Fruit fly (Drosophila melanogaster) whole organism, prepupa: Measurements from ENCODE around the gene CG5160.

ENCODE experiments used
- CG10631 ChIP-seq: fragments of 200-800 bp; sonication (Bioruptor generic); optimal IDR thresholded peaks from 2 replicates; lab custom pipeline; 2016; ENCODE audit warnings: missing biosample characterization, missing genetic modification characterization
- CG11294 ChIP-seq: fragments of 200-800 bp; sonication (Bioruptor generic); IDR thresholded peaks from 2 replicates; pipeline ENCODE4 v1.3.6; 2022; ENCODE audit warnings: missing biosample characterization, missing genetic modification characterization
- CG11762 ChIP-seq: fragments of 200-800 bp; sonication (Bioruptor generic); optimal IDR thresholded peaks from 3 replicates; lab custom pipeline; 2016; ENCODE audit warnings: missing biosample characterization, missing genetic modification characterization; ENCODE audit not compliant: insufficient read depth
- CG15336 ChIP-seq: fragments of 200-800 bp; sonication (Bioruptor generic); IDR thresholded peaks from 2 replicates; pipeline ENCODE4 v1.3.6; 2022; ENCODE audit warnings: missing biosample characterization, missing genetic modification characterization
- CG3032 ChIP-seq: fragments of 200-800 bp; optimal IDR thresholded peaks from 2 replicates; lab custom pipeline; 2019; ENCODE audit warnings: missing biosample characterization, mild to moderate bottlenecking, missing genetic modification characterization, moderate library complexity
- CG31627 ChIP-seq: fragments of 200-800 bp; sonication (Bioruptor generic); optimal IDR thresholded peaks from 3 replicates; lab custom pipeline; 2016; ENCODE audit warnings: missing biosample characterization, missing genetic modification characterization
- CG32006 ChIP-seq: fragments of 200-800 bp; sonication (Bioruptor generic); optimal IDR thresholded peaks from 3 replicates; lab custom pipeline; 2017; ENCODE audit warnings: missing biosample characterization, mild to moderate bottlenecking, missing genetic modification characterization
- CG34406 ChIP-seq: fragments of 200-800 bp; sonication (Bioruptor generic); optimal IDR thresholded peaks from 3 replicates; lab custom pipeline; 2016; ENCODE audit warnings: missing biosample characterization, missing genetic modification characterization
- CG3919 ChIP-seq: fragments of 200-800 bp; sonication (Bioruptor generic); optimal IDR thresholded peaks from 3 replicates; lab custom pipeline; 2016; ENCODE audit warnings: missing biosample characterization, missing genetic modification characterization
- CG4318 ChIP-seq: fragments of 200-800 bp; sonication (Bioruptor generic); optimal IDR thresholded peaks from 3 replicates; lab custom pipeline; 2017; ENCODE audit warnings: missing biosample characterization, mild to moderate bottlenecking, missing genetic modification characterization
- CG6808 ChIP-seq: fragments of 200-800 bp; sonication (Bioruptor generic); optimal IDR thresholded peaks from 3 replicates; lab custom pipeline; 2017; ENCODE audit warnings: missing biosample characterization, missing genetic modification characterization, mild to moderate bottlenecking, moderate library complexity, missing genetic modification reagents
- CG6854 ChIP-seq: fragments of 200-800 bp; sonication (Bioruptor generic); optimal IDR thresholded peaks from 2 replicates; lab custom pipeline; 2017; ENCODE audit warnings: missing biosample characterization, mild to moderate bottlenecking, missing genetic modification characterization
- CG8119 ChIP-seq: fragments of 200-800 bp; sonication (Bioruptor generic); IDR thresholded peaks from 3 replicates; pipeline ENCODE4 v1.3.6; 2022; ENCODE audit warnings: missing biosample characterization, missing genetic modification characterization
- CG9139 ChIP-seq: fragments of 200-800 bp; sonication (Bioruptor generic); optimal IDR thresholded peaks from 3 replicates; lab custom pipeline; 2017; ENCODE audit warnings: missing biosample characterization, mild to moderate bottlenecking, missing genetic modification characterization
- Eip75B ChIP-seq: fragments of 200-800 bp; sonication (Bioruptor generic); optimal IDR thresholded peaks from 3 replicates; lab custom pipeline; 2016; ENCODE audit warnings: missing biosample characterization, missing genetic modification characterization
- Eip78C ChIP-seq: fragments of 200-800 bp; sonication (Bioruptor generic); peaks from one replicate; lab custom pipeline; 2016; ENCODE audit warnings: missing biosample characterization, missing genetic modification characterization
- Eip93F ChIP-seq: fragments of 200-800 bp; sonication (Bioruptor generic); optimal IDR thresholded peaks from 2 replicates; lab custom pipeline; 2016; ENCODE audit warnings: missing biosample characterization, mild to moderate bottlenecking, missing genetic modification characterization
- Ets96B ChIP-seq: fragments of 200-800 bp; optimal IDR thresholded peaks from 2 replicates; lab custom pipeline; 2019; ENCODE audit warnings: missing biosample characterization, mild to moderate bottlenecking, missing genetic modification characterization, moderate library complexity
- Gug ChIP-seq: fragments of 200-800 bp; sonication (Bioruptor generic); IDR thresholded peaks from 2 replicates; pipeline ENCODE4 v1.3.6; 2022; ENCODE audit warnings: missing biosample characterization, missing genetic modification characterization
- Hr4 ChIP-seq: fragments of 200-800 bp; sonication (Bioruptor generic); optimal IDR thresholded peaks from 3 replicates; lab custom pipeline; 2016; ENCODE audit warnings: missing biosample characterization, missing genetic modification characterization
- OdsH ChIP-seq: fragments of 200-800 bp; sonication (Bioruptor generic); optimal IDR thresholded peaks from 3 replicates; lab custom pipeline; 2016; ENCODE audit warnings: missing biosample characterization, missing genetic modification characterization
- Smox ChIP-seq: fragments of 200-800 bp; sonication (Bioruptor generic); optimal IDR thresholded peaks from 3 replicates; lab custom pipeline; 2016; ENCODE audit warnings: missing biosample characterization, missing genetic modification characterization
- Sox14 ChIP-seq: fragments of 200-800 bp; sonication (Bioruptor generic); optimal IDR thresholded peaks from 3 replicates; lab custom pipeline; 2016; ENCODE audit warnings: missing biosample characterization, missing genetic modification characterization
- achi ChIP-seq: fragments of 200-800 bp; sonication (Bioruptor generic); optimal IDR thresholded peaks from 3 replicates; lab custom pipeline; 2016; ENCODE audit warnings: missing biosample characterization, missing genetic modification characterization
- dsx ChIP-seq: fragments of 200-800 bp; optimal IDR thresholded peaks from 3 replicates; lab custom pipeline; 2019; ENCODE audit warnings: missing biosample characterization, mild to moderate bottlenecking, missing genetic modification characterization, moderate library complexity; ENCODE audit not compliant: poor library complexity, severe bottlenecking
- eg ChIP-seq: fragments of 200-800 bp; sonication (Bioruptor generic); IDR thresholded peaks from 3 replicates; pipeline ENCODE4 v1.3.6; 2022; ENCODE audit warnings: missing biosample characterization, missing genetic modification characterization
- esn ChIP-seq: fragments of 200-800 bp; sonication (Bioruptor generic); optimal IDR thresholded peaks from 2 replicates; lab custom pipeline; 2016; ENCODE audit warnings: missing biosample characterization, mild to moderate bottlenecking, missing genetic modification characterization, moderate library complexity
- fkh ChIP-seq: fragments of 200-800 bp; sonication (Bioruptor generic); optimal IDR thresholded peaks from 3 replicates; lab custom pipeline; 2017; ENCODE audit warnings: missing biosample characterization, mild to moderate bottlenecking, missing genetic modification characterization, moderate library complexity
- lz ChIP-seq: fragments of 200-800 bp; sonication (Bioruptor generic); optimal IDR thresholded peaks from 3 replicates; lab custom pipeline; 2016; ENCODE audit warnings: missing biosample characterization, missing genetic modification characterization
- net ChIP-seq: fragments of 200-800 bp; sonication (Bioruptor generic); optimal IDR thresholded peaks from 3 replicates; lab custom pipeline; 2016; ENCODE audit warnings: missing biosample characterization, missing genetic modification characterization
- ss ChIP-seq, 2 experiments: fragments of 200-800 bp; sonication (Bioruptor generic); optimal IDR thresholded peaks; 2 replicates in 1 of 2; 3 replicates in 1 of 2; lab custom pipeline; 2017 to 2018; ENCODE audit warnings: mild to moderate bottlenecking in 2 of 2, missing biosample characterization in 2 of 2, missing genetic modification characterization in 2 of 2, moderate library complexity in 1 of 2
- svp ChIP-seq: fragments of 200-800 bp; sonication (Bioruptor generic); peaks from one replicate; lab custom pipeline; 2016; ENCODE audit warnings: missing biosample characterization, missing genetic modification characterization
- vri ChIP-seq: fragments of 200-800 bp; sonication (Bioruptor generic); optimal IDR thresholded peaks from 3 replicates; lab custom pipeline; 2016; ENCODE audit warnings: missing biosample characterization, mild to moderate bottlenecking, missing genetic modification characterization

CG5160 gene

DNA sequence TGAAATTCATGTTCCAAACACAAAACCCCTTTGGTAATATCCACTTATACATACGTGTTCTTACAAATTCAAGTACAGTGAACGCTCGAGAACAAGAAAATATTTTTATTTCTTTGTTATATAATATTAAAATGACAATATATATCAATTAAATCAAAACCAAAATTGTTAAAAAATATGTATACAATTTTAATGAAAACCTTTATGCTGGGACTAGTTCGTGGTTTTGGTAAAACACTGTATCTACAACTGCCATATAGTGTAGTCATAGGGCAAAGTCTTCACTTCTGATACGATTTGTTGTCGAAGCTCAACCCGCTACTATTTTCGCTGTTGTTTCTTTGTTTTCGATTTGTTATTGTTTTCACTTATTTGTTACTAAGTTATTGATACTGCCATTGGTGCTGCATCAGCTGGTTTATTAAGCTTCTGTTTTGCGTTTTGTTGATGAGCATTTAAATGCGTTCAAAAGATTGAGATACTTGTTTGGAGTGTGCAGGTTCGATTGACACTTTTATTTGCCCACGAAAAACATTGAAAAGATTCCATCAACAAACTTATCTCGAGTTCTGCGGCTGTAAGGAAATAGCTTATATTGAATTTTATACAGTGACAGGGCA lies 36.3 kb upstream of the CG5160 start (continued):
- TF ChIP-seq CG9139 (GFP tag; lab: Kevin White, UChicago) (peak; percentile 45), ss (GFP tag; optimal IDR thresholded peaks at IDR 0.05; lab: Kevin White, UChicago) (peak; percentile 12 to 57), lz (GFP tag; lab: Kevin White, UChicago) (no peak), vri (no peak), CG34406 (GFP tag; lab: Kevin White, UChicago) (peak; percentile 36), CG3032 (tag; lab: Kevin White, UChicago) (no peak), Sox14 (GFP tag; lab: Kevin White, UChicago) (peak; percentile 44), CG15336 (GFP tag; lab: Robert Waterston, UW) (peak; percentile 67), dsx (GFP tag; lab: Kevin White, UChicago) (peak; percentile 32), CG31627 (no peak), CG11294 (GFP tag; lab: Robert Waterston, UW) (no peak)

DNA sequence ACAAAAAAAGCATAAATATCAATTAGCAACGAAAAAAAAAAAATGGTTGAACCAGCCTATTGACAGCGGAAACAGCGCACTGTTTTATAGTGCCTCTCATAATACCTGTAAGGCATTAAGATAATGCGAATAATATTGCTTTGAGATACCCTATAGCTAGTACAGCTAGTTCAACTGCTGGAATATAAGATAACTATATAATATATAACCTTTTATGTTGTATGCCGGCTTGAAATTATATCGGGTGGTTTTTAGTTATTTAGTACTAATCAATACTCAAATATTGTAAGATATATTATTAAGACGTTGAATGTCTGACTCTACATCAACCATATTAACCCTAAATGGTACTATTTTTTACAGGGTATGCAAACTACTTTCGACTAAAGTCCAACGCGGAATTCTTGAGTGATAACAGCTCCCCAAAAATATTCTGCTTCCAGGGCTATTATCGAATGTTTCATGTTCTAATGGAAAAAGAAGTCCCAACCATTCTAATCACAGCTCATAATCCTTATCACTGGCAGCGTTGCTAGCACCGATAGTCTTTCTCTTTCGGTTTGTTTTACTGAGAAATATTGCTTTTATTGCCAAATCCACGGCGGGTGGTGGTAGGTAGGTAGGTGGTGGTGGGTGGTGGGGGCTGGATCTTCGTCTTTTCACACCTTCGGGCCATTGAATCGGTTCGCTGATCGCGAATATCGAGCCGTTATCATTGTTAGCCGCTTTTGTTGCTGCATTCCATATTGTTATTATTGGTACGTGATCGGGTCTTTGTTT lies 35.6 kb upstream of the CG5160 start:
- TF ChIP-seq Eip78C (GFP tag; lab: Kevin White, UChicago), result peak; percentile 60
- peak; percentile 11 for TF ChIP-seq Eip75B (GFP tag; lab: Kevin White, UChicago)
- TF ChIP-seq CG34406 (GFP tag; lab: Kevin White, UChicago), result peak; percentile 31
- peak; percentile 48 for TF ChIP-seq Ets96B (tag; lab: Kevin White, UChicago)
- TF ChIP-seq Gug (GFP tag; lab: Robert Waterston, UW), result 0 out of 2 replicates have a peak, but pooled peaks have one; percentile 8
- TF ChIP-seq CG6808, result no peak
- no peak for TF ChIP-seq CG3919 (GFP tag; lab: Kevin White, UChicago)
- peak; percentile 18 for TF ChIP-seq CG10631
- TF ChIP-seq OdsH, result peak; percentile 23
- TF ChIP-seq achi, result peak; percentile 15
- TF ChIP-seq CG8119 (GFP tag; lab: Robert Waterston, UW), result peak; percentile 64
- TF ChIP-seq lz (GFP tag; lab: Kevin White, UChicago), result peak; percentile 3
- peak; percentile 21 for TF ChIP-seq esn (GFP tag; lab: Kevin White, UChicago)
- no peak for TF ChIP-seq Smox (GFP tag; lab: Kevin White, UChicago)
- peak; percentile 41 for TF ChIP-seq Hr4 (GFP tag; lab: Kevin White, UChicago)
- peak; percentile 11 for TF ChIP-seq fkh (GFP tag; lab: Kevin White, UChicago)
- no peak for TF ChIP-seq CG4318
- peak; percentile 61 for TF ChIP-seq CG15336 (GFP tag; lab: Robert Waterston, UW)
- no peak for TF ChIP-seq Sox14 (GFP tag; lab: Kevin White, UChicago)
- peak; percentile 49; the same call in 1 of the 3 replicates for TF ChIP-seq eg (GFP tag; lab: Robert Waterston, UW)
- peak; percentile 56 for TF ChIP-seq CG32006 (GFP tag; lab: Kevin White, UChicago)
- peak; percentile 74 for TF ChIP-seq vri
- no peak for TF ChIP-seq CG11762 (GFP tag; lab: Kevin White, UChicago)

- TF ChIP-seq svp, result peak; percentile 99
- peak; percentile 93 for TF ChIP-seq vri
- TF ChIP-seq net (GFP tag; lab: Kevin White, UChicago), result no peak
- TF ChIP-seq CG3919 (GFP tag; lab: Kevin White, UChicago), result peak; percentile 8
- no peak for TF ChIP-seq CG6854 (GFP tag; lab: Kevin White, UChicago)
- peak; percentile 84 for TF ChIP-seq Eip93F (GFP tag; lab: Kevin White, UChicago)
- TF ChIP-seq Eip78C (GFP tag; lab: Kevin White, UChicago), result peak; percentile 66
Observed at dm6 chr2L:7433337-7433956, 34.9 kb upstream of the CG5160 start, which contains the start of gene CG5958. TSS of gene CG5958 (minus strand) at chr2L:7433516.
